Fruit fly (Drosophila melanogaster) whole organism, embryonic: ENCODE data around the gene CG11263.

Experiments used
- Atf6 ChIP-seq: fragments of 200-800 bp; sonication (Bioruptor generic); IDR thresholded peaks from 2 replicates; pipeline ENCODE4 v1.3.6; 2022; ENCODE audit warnings: missing biosample characterization, missing genetic modification characterization
- B-H1 ChIP-seq: fragments of 200-800 bp; sonication (Bioruptor generic); IDR thresholded peaks from 3 replicates; pipeline ENCODE4 v1.3.6; 2022; ENCODE audit warnings: missing biosample characterization, missing genetic modification characterization
- CG10209 ChIP-seq: fragments of 200-800 bp; sonication (Bioruptor generic); optimal IDR thresholded peaks from 3 replicates; lab custom pipeline; 2017; ENCODE audit warnings: missing biosample characterization, mild to moderate bottlenecking, missing genetic modification characterization, missing genetic modification reagents
- CG10321 ChIP-seq: fragments of 200-800 bp; sonication (Bioruptor generic); IDR thresholded peaks from 2 replicates; pipeline ENCODE4 v1.3.6; 2022; ENCODE audit warnings: missing biosample characterization, missing genetic modification characterization
- CG11696 ChIP-seq: fragments of 200-800 bp; sonication (Bioruptor generic); IDR thresholded peaks from 2 replicates; pipeline ENCODE4 v1.3.6; 2022; ENCODE audit warnings: missing biosample characterization, missing genetic modification characterization
- CG12071 ChIP-seq: fragments of 200-800 bp; sonication (Bioruptor generic); optimal IDR thresholded peaks from 3 replicates; lab custom pipeline; 2018; ENCODE audit warnings: missing biosample characterization, mild to moderate bottlenecking, missing genetic modification characterization
- CG12236 ChIP-seq: fragments of 200-800 bp; sonication (Bioruptor generic); optimal IDR thresholded peaks from 2 replicates; lab custom pipeline; 2016; ENCODE audit warnings: missing biosample characterization, missing genetic modification characterization
- CG14441 ChIP-seq: fragments of 200-800 bp; sonication (Bioruptor generic); IDR thresholded peaks from 2 replicates; pipeline ENCODE4 v1.3.6; 2022; ENCODE audit warnings: missing biosample characterization, missing genetic modification characterization
- CG1529 ChIP-seq: fragments of 200-800 bp; sonication (Bioruptor generic); optimal IDR thresholded peaks from 3 replicates; lab custom pipeline; 2018; ENCODE audit warnings: missing biosample characterization, missing genetic modification characterization
- CG17328 ChIP-seq: fragments of 200-800 bp; sonication (Bioruptor generic); IDR thresholded peaks from 2 replicates; pipeline ENCODE4 v1.3.6; 2022; ENCODE audit warnings: missing biosample characterization, missing genetic modification characterization
- CG18011 ChIP-seq: fragments of 200-800 bp; sonication (Bioruptor generic); optimal IDR thresholded peaks from 2 replicates; lab custom pipeline; 2017; ENCODE audit warnings: missing biosample characterization, missing genetic modification characterization, mild to moderate bottlenecking, moderate library complexity, missing genotype
- CG4730 ChIP-seq: fragments of 200-800 bp; sonication (Bioruptor generic); IDR thresholded peaks from 2 replicates; pipeline ENCODE4 v1.3.6; 2022; ENCODE audit warnings: missing biosample characterization, missing genetic modification characterization
- CG6175 ChIP-seq: fragments of 200-800 bp; sonication (Bioruptor generic); IDR thresholded peaks from 3 replicates; pipeline ENCODE4 v1.3.6; 2022; ENCODE audit warnings: missing biosample characterization, missing genetic modification characterization
- CG7928 ChIP-seq: fragments of 200-800 bp; sonication (Bioruptor generic); optimal IDR thresholded peaks from 2 replicates; lab custom pipeline; 2017; ENCODE audit warnings: missing biosample characterization, mild to moderate bottlenecking, missing genetic modification characterization
- CG7963 ChIP-seq: fragments of 200-800 bp; sonication (Bioruptor generic); IDR thresholded peaks from 3 replicates; pipeline ENCODE4 v1.3.6; 2022; ENCODE audit warnings: missing biosample characterization, missing genetic modification characterization; ENCODE audit not compliant: partially characterized antibody
- CG8478 ChIP-seq: fragments of >200 bp; optimal IDR thresholded peaks from 2 replicates; lab custom pipeline; 2018
- CG8924 ChIP-seq: fragments of 200-800 bp; optimal IDR thresholded peaks from 3 replicates; lab custom pipeline; 2019; ENCODE audit warnings: missing biosample characterization, mild to moderate bottlenecking, missing genetic modification characterization, moderate library complexity
- Camta ChIP-seq: fragments of 200-800 bp; sonication (Bioruptor generic); optimal IDR thresholded peaks from 2 replicates; lab custom pipeline; 2016; ENCODE audit warnings: missing biosample characterization, missing genetic modification characterization
- CkIIα-i1 ChIP-seq: fragments of 200-800 bp; sonication (Bioruptor generic); IDR thresholded peaks from 2 replicates; pipeline ENCODE4 v1.3.6; 2022; ENCODE audit warnings: missing biosample characterization, missing genetic modification characterization
- D19A ChIP-seq: fragments of 200-800 bp; optimal IDR thresholded peaks from 3 replicates; lab custom pipeline; 2019; ENCODE audit warnings: missing biosample characterization, mild to moderate bottlenecking, missing genetic modification characterization, moderate library complexity
- Doc3 ChIP-seq: fragments of 200-800 bp; sonication (Bioruptor generic); IDR thresholded peaks from 3 replicates; pipeline ENCODE4 v1.3.6; 2022; ENCODE audit warnings: missing biosample characterization, missing genetic modification characterization; ENCODE audit not compliant: partially characterized antibody
- Eip74EF ChIP-seq, 2 experiments: fragments of 200-800 bp in 1 of 2; fragments of >200 bp in 1 of 2; sonication (Bioruptor generic) in 1 of 2; optimal IDR thresholded peaks; 2 replicates each; lab custom pipeline; 2017 to 2019; ENCODE audit warnings: missing biosample characterization in 2 of 2, missing genetic modification characterization in 2 of 2, mild to moderate bottlenecking in 1 of 2, moderate library complexity in 1 of 2
- HLH4C ChIP-seq: fragments of 200-800 bp; sonication (Bioruptor generic); IDR thresholded peaks from 3 replicates; pipeline ENCODE4 v1.3.6; 2022; ENCODE audit warnings: missing biosample characterization, missing genetic modification characterization; ENCODE audit not compliant: partially characterized antibody
- HLH54F ChIP-seq: fragments of 200-800 bp; sonication (Bioruptor generic); optimal IDR thresholded peaks from 3 replicates; lab custom pipeline; 2016; ENCODE audit warnings: missing biosample characterization, missing genetic modification characterization
- Hsf ChIP-seq: fragments of 200-800 bp; sonication (Bioruptor generic); optimal IDR thresholded peaks from 3 replicates; lab custom pipeline; 2016; ENCODE audit warnings: missing biosample characterization, missing genetic modification characterization
- Lpt ChIP-seq: fragments of >200 bp; optimal IDR thresholded peaks from 2 replicates; lab custom pipeline; 2018; ENCODE audit warnings: missing biosample characterization, missing genetic modification characterization
- Mes4 ChIP-seq: fragments of 200-800 bp; sonication (Bioruptor generic); optimal IDR thresholded peaks from 2 replicates; lab custom pipeline; 2016; ENCODE audit warnings: missing biosample characterization, missing genetic modification characterization
- Myb ChIP-seq: fragments of 200-800 bp; sonication (Bioruptor generic); optimal IDR thresholded peaks from 2 replicates; lab custom pipeline; 2016; ENCODE audit warnings: missing biosample characterization, missing genetic modification characterization
- NC2α ChIP-seq: fragments of 200-800 bp; sonication (Bioruptor generic); optimal IDR thresholded peaks from 2 replicates; lab custom pipeline; 2016; ENCODE audit warnings: missing biosample characterization, missing genetic modification characterization
- Nf-YC ChIP-seq: fragments of 200-800 bp; optimal IDR thresholded peaks from 3 replicates; lab custom pipeline; 2019; ENCODE audit warnings: missing biosample characterization, mild to moderate bottlenecking, missing genetic modification characterization, moderate library complexity
- Sry-β ChIP-seq: fragments of 200-800 bp; sonication (Bioruptor generic); optimal IDR thresholded peaks from 2 replicates; lab custom pipeline; 2018; ENCODE audit warnings: missing biosample characterization, mild to moderate bottlenecking, missing genetic modification characterization, moderate library complexity
- dimm ChIP-seq: fragments of 200-800 bp; sonication (Bioruptor generic); IDR thresholded peaks from 2 replicates; pipeline ENCODE4 v1.3.6; 2022; ENCODE audit warnings: missing biosample characterization, missing genetic modification characterization
- dm ChIP-seq: fragments of 200-800 bp; sonication (Bioruptor generic); optimal IDR thresholded peaks from 3 replicates; lab custom pipeline; 2016; ENCODE audit warnings: missing biosample characterization, missing genetic modification characterization
- dpn ChIP-seq, 2 experiments: fragments of 200-800 bp; sonication (Bioruptor generic); optimal IDR thresholded peaks; 3 replicates each; lab custom pipeline; 2016; ENCODE audit warnings: missing biosample characterization in 2 of 2, missing genetic modification characterization in 2 of 2
- fd102C ChIP-seq: fragments of 200-800 bp; sonication (Bioruptor generic); optimal IDR thresholded peaks from 2 replicates; lab custom pipeline; 2018; ENCODE audit warnings: missing biosample characterization, mild to moderate bottlenecking, missing genetic modification characterization, moderate library complexity
- fru ChIP-seq: fragments of >200 bp; optimal IDR thresholded peaks from 2 replicates; lab custom pipeline; 2017
- gce ChIP-seq: fragments of 200-800 bp; sonication (Bioruptor generic); IDR thresholded peaks from 3 replicates; pipeline ENCODE4 v1.3.6; 2022; ENCODE audit warnings: missing biosample characterization, missing genetic modification characterization
- gcm ChIP-seq: fragments of 200-800 bp; sonication (Bioruptor generic); optimal IDR thresholded peaks from 2 replicates; lab custom pipeline; 2019; ENCODE audit warnings: missing biosample characterization, mild to moderate bottlenecking, missing genetic modification characterization, moderate library complexity
- hb ChIP-seq: fragments of 200-800 bp; sonication (Bioruptor generic); IDR thresholded peaks from 3 replicates; pipeline ENCODE4 v1.3.6; 2022; ENCODE audit warnings: missing biosample characterization, missing genetic modification characterization; ENCODE audit not compliant: partially characterized antibody
- insv ChIP-seq, 2 experiments: fragments of 200-800 bp; sonication (Bioruptor generic); optimal IDR thresholded peaks; 3 replicates each; lab custom pipeline; 2016 to 2018; ENCODE audit warnings: missing biosample characterization in 2 of 2, missing genetic modification characterization in 2 of 2
- jing ChIP-seq: fragments of 200-800 bp; sonication (Bioruptor generic); optimal IDR thresholded peaks from 2 replicates; lab custom pipeline; 2018; ENCODE audit warnings: missing biosample characterization, mild to moderate bottlenecking, missing genetic modification characterization
- ken ChIP-seq: fragments of 200-800 bp; sonication (Bioruptor generic); IDR thresholded peaks from 3 replicates; pipeline ENCODE4 v1.3.6; 2022; ENCODE audit warnings: missing biosample characterization, missing genetic modification characterization
- klu ChIP-seq: fragments of 200-800 bp; sonication (Bioruptor generic); IDR thresholded peaks from 2 replicates; pipeline ENCODE4 v1.3.6; 2022; ENCODE audit warnings: missing biosample characterization, missing genetic modification characterization
- pan ChIP-seq, 4 experiments: fragments of >200 bp in 3 of 4; fragments of 200-800 bp in 1 of 4; sonication (Bioruptor generic) in 1 of 4; optimal IDR thresholded peaks in 3 of 4; IDR thresholded peaks in 1 of 4; 2 replicates each; pipeline versions ENCODE4 v1.3.6 to Lab custom; 2017 to 2022; ENCODE audit warnings: missing biosample characterization in 2 of 4, missing genetic modification characterization in 2 of 4, mixed read lengths in 1 of 4
- pros ChIP-seq: fragments of 200-800 bp; sonication (Bioruptor generic); optimal IDR thresholded peaks from 3 replicates; lab custom pipeline; 2019; ENCODE audit warnings: missing biosample characterization, mild to moderate bottlenecking, missing genetic modification characterization, moderate library complexity
- repo ChIP-seq: fragments of 200-800 bp; sonication (Bioruptor generic); optimal IDR thresholded peaks from 2 replicates; lab custom pipeline; 2016; ENCODE audit warnings: missing biosample characterization, missing genetic modification characterization
- ttk ChIP-seq: fragments of 200-800 bp; sonication (Bioruptor generic); IDR thresholded peaks from 2 replicates; pipeline ENCODE4 v2.1.2; 2022; ENCODE audit warnings: missing biosample characterization, missing genetic modification characterization
- twi ChIP-seq: fragments of 200-800 bp; optimal IDR thresholded peaks from 2 replicates; lab custom pipeline; 2019; ENCODE audit warnings: missing biosample characterization, mild to moderate bottlenecking, missing genetic modification characterization, moderate library complexity
- unc-4 ChIP-seq: fragments of 200-800 bp; sonication (Bioruptor generic); IDR thresholded peaks from 2 replicates; pipeline ENCODE4 v1.3.6; 2022; ENCODE audit warnings: missing biosample characterization, missing genetic modification characterization; ENCODE audit not compliant: partially characterized antibody
- wor ChIP-seq: fragments of 200-800 bp; sonication (Bioruptor generic); IDR thresholded peaks from 2 replicates; pipeline ENCODE4 v1.3.6; 2022; ENCODE audit warnings: missing biosample characterization, missing genetic modification characterization
- z ChIP-seq: fragments of 200-800 bp; sonication (Bioruptor generic); IDR thresholded peaks from 3 replicates; pipeline ENCODE4 v1.3.6; 2022; ENCODE audit warnings: missing biosample characterization, missing genetic modification characterization

CG11263 gene

DNA sequence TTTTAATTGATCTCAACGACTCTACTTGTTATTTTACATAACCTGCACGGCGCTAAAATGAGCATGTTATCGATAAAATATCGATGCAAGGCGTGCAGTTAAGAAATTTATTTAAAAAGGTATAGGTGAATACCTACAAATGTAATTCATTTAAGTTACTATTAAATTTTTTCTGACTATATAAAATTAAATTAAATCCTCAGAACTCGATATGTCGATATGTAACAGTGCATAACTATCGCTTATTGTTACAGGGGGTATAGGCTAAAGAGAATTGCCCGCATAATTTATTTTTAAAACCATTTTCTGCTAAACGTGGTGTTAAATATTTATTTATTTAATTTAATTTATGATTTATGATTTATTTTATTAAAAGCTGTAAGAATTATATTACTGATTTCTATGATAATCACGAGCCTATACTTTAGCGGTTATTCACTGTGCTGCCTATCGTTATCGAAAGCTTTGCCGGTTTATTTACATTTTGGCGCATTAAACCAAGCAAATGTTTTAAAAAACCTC is 11.2 kb downstream of the CG11263 start, which contains the start of the genes mRpL20 and Icmt (continued):
- peak; percentile 84 for TF ChIP-seq dimm (GFP tag; lab: Robert Waterston, UW)
- peak; percentile 96 for TF ChIP-seq CG17328 (GFP tag; lab: Robert Waterston, UW)
- peak; percentile 98 for TF ChIP-seq ttk (GFP tag; lab: Robert Waterston, UW)
- TF ChIP-seq CG4730 (GFP tag; lab: Robert Waterston, UW), result peak; percentile 96
- TF ChIP-seq klu (GFP tag; lab: Robert Waterston, UW), result peak; percentile 93
- peak; percentile 97 for TF ChIP-seq gcm
- TF ChIP-seq fru (lab: Kevin White, UChicago), result no peak
- TF ChIP-seq HLH4C (GFP tag; lab: Robert Waterston, UW), result peak; percentile 93
- TF ChIP-seq NC2α, result no peak
- peak; percentile 81 for TF ChIP-seq hb (GFP tag; lab: Robert Waterston, UW)
- TF ChIP-seq gce (GFP tag; lab: Robert Waterston, UW), result peak; percentile 90; the same call in 2 of the 3 replicates
- no peak for TF ChIP-seq Camta
- TF ChIP-seq CG7963 (GFP tag; lab: Robert Waterston, UW), result peak; percentile 73; the same call in 2 of the 3 replicates
- peak; percentile 97 for TF ChIP-seq CG14441 (GFP tag; lab: Robert Waterston, UW)
- peak; percentile 82 for TF ChIP-seq jing (GFP tag; lab: Kevin White, UChicago)
- TF ChIP-seq CG8478 (lab: Kevin White, UChicago), result no peak
- TF ChIP-seq unc-4 (GFP tag; lab: Robert Waterston, UW), result peak; percentile 79
- TF ChIP-seq CG7928 (GFP tag; lab: Kevin White, UChicago), result peak; percentile 57
- peak; percentile 93 for TF ChIP-seq CG8924
- peak in 1 of 2 experiments; percentile 45 for TF ChIP-seq insv (GFP tag; optimal IDR thresholded peaks at IDR 0.05; lab: Kevin White, UChicago)
- peak; percentile 74 for TF ChIP-seq CG10321 (GFP tag; lab: Robert Waterston, UW)
- TF ChIP-seq pros, result no peak
- TF ChIP-seq dm (GFP tag; lab: Kevin White, UChicago), result no peak
- TF ChIP-seq Mes4 (GFP tag; lab: Kevin White, UChicago), result no peak
- peak; percentile 87 for TF ChIP-seq CG11696 (GFP tag; lab: Robert Waterston, UW)
- no peak for TF ChIP-seq repo (GFP tag; lab: Kevin White, UChicago)
- peak; percentile 51 to 94 for TF ChIP-seq dpn (GFP tag; optimal IDR thresholded peaks at IDR 0.05; lab: Kevin White, UChicago)
- TF ChIP-seq CG12236, result no peak
- TF ChIP-seq wor, result peak; percentile 93
- no peak for TF ChIP-seq z (GFP tag; lab: Robert Waterston, UW)
- TF ChIP-seq fd102C (GFP tag; lab: Kevin White, UChicago), result no peak
- TF ChIP-seq D19A (tag; lab: Kevin White, UChicago), result peak; percentile 77
- peak; percentile 72 for TF ChIP-seq Doc3
- peak; percentile 18 for TF ChIP-seq HLH54F
- TF ChIP-seq Atf6 (GFP tag; lab: Robert Waterston, UW), result peak; percentile 94
- peak; percentile 87 for TF ChIP-seq Nf-YC (tag; lab: Kevin White, UChicago)
- TF ChIP-seq B-H1, result peak; percentile 90
- TF ChIP-seq ken (GFP tag; lab: Robert Waterston, UW), result peak; percentile 97
- TF ChIP-seq twi (tag; lab: Kevin White, UChicago), result peak; percentile 85
- TF ChIP-seq pan (optimal IDR thresholded peaks at IDR 0.05; lab: Kevin White, UChicago), result no peak
- peak in 1 of 2 experiments; percentile 98 for TF ChIP-seq pan (GFP tag; optimal IDR thresholded peaks at IDR 0.05 in 1 of 2, IDR thresholded peaks at IDR 0.05 in 1 of 2)
- TF ChIP-seq Sry-β (GFP tag; lab: Kevin White, UChicago), result no peak
- TF ChIP-seq Lpt (GFP tag; lab: Kevin White, UChicago), result no peak
- peak; percentile 72 for TF ChIP-seq Hsf (GFP tag; lab: Kevin White, UChicago)
- peak; percentile 93 for TF ChIP-seq CG6175 (GFP tag; lab: Robert Waterston, UW)
- peak in 1 of 2 experiments; percentile 90 for TF ChIP-seq Eip74EF (GFP tag; optimal IDR thresholded peaks at IDR 0.05; lab: Kevin White, UChicago)
- TF ChIP-seq CG1529, result peak; percentile 83
- TF ChIP-seq Myb (GFP tag; lab: Kevin White, UChicago), result no peak
- peak; percentile 26 for TF ChIP-seq CG12071 (GFP tag; lab: Kevin White, UChicago)
- TF ChIP-seq CG10209 (GFP tag; lab: Kevin White, UChicago), result peak; percentile 94
- TF ChIP-seq CkIIα-i1, result peak; percentile 55; the same call in 1 of the 2 replicates
- TF ChIP-seq CG18011 (GFP tag; lab: Kevin White, UChicago), result peak; percentile 45
